Worm (Caenorhabditis elegans) whole organism, mixed stage, embryonic: ENCODE results near the gene Y116A8C.29.

ENCODE experiments used
- drap-1 ChIP-seq: fragments of 200-800 bp; sonication (Bioruptor generic); optimal IDR thresholded peaks from 3 replicates; lab custom pipeline; 2018; ENCODE audit warnings: mild to moderate bottlenecking, missing genetic modification characterization, missing compliant biosample characterization
- nhr-2 ChIP-seq: fragments of 150-350 bp; optimal IDR thresholded peaks from 2 replicates; lab custom pipeline; 2014; ENCODE audit warnings: missing biosample characterization, missing genetic modification characterization
- pha-4 ChIP-seq: fragments of 150-350 bp; optimal IDR thresholded peaks from 2 replicates; lab custom pipeline; 2018; ENCODE audit warnings: missing biosample characterization, missing genetic modification reagents, missing genetic modification characterization
- snpc-4 ChIP-seq: fragments of 150-350 bp; optimal IDR thresholded peaks from 2 replicates; lab custom pipeline; 2014; ENCODE audit warnings: missing biosample characterization, missing genetic modification characterization
- tbx-8 ChIP-seq: fragments of 200-800 bp; sonication (Bioruptor generic); optimal IDR thresholded peaks from 2 replicates; lab custom pipeline; 2018; ENCODE audit warnings: mild to moderate bottlenecking, missing genetic modification characterization, moderate library complexity, missing compliant biosample characterization
- unc-62 ChIP-seq: fragments of 150-350 bp; optimal IDR thresholded peaks from 2 replicates; lab custom pipeline; 2014; ENCODE audit warnings: missing biosample characterization, missing genetic modification reagents, missing genetic modification characterization
- ztf-11 ChIP-seq: fragments of 150-350 bp; optimal IDR thresholded peaks from 2 replicates; lab custom pipeline; 2014; ENCODE audit warnings: missing biosample characterization, missing genetic modification characterization

ce11 chrIV:17084839-17085238, 9.0 kb upstream of the Y116A8C.29 start:
- TF ChIP-seq drap-1 (GFP tag; lab: Kevin White, UChicago) (no peak), ztf-11 (tag; lab: Kevin White, UChicago) (no peak), unc-62 (no peak), pha-4 (no peak), nhr-2 (tag; lab: Kevin White, UChicago) (no peak), tbx-8 (no peak), snpc-4 (tag; lab: Kevin White, UChicago) (no peak)
